Worm (Caenorhabditis elegans): ENCODE results near the gene set-12.

DNA sequence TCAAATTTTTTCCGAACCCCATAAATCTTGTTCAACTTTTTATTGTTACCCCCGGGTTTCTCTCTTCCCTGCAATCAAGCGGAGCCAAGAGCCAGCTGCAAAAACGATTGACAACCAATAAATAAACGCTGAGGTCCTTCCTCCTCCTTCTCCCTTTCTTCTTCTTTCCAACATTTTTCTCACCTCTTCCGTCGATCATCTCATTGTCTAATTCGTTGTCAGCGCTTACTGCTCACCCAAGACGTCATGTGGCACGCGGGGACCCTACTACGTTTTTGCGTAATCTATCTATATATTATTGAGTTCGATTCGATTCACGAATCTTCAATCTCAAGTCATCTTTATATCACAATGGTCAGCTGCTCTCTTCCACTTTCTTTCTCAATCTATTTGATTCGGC is 20.6 kb downstream of the set-12 start:
- TF ChIP-seq snpc-4 (tag; optimal IDR thresholded peaks at IDR 0.05) (no peak), unc-39 (tag; optimal IDR thresholded peaks at IDR 0.05) (no peak), tbx-8 (GFP tag; optimal IDR thresholded peaks at IDR 0.05) (no peak), cnd-1 (tag; optimal IDR thresholded peaks at IDR 0.05) (no peak), ztf-11 (tag; optimal IDR thresholded peaks at IDR 0.05) (no peak), nhr-237 (tag; optimal IDR thresholded peaks at IDR 0.05) (no peak), elt-3 (tag; optimal IDR thresholded peaks at IDR 0.05) (no peak), nhr-12 (tag; optimal IDR thresholded peaks at IDR 0.05) (no peak)

All from whole organism, mixed stage, embryonic.